Worm (Caenorhabditis elegans) whole organism, L4 larva: ENCODE measurements around the gene C55A6.6.

ENCODE experiments used
- D1046.2 ChIP-seq: fragments of 200-800 bp; sonication (Bioruptor generic); IDR thresholded peaks from 2 replicates; pipeline ENCODE4 v1.3.6; 2022; ENCODE audit warnings: missing genetic modification characterization, missing compliant biosample characterization
- F26F4.8 ChIP-seq: fragments of 200-800 bp; sonication (Bioruptor generic); conservative IDR thresholded peaks from 2 replicates; pipeline ENCODE4 v1.3.6; 2022; ENCODE audit warnings: missing genetic modification characterization, missing compliant biosample characterization
- F37D6.2 ChIP-seq: sonication (generic microtip); optimal IDR thresholded peaks from 2 replicates; lab custom pipeline; 2016; ENCODE audit warnings: mild to moderate bottlenecking, missing genetic modification characterization, missing compliant biosample characterization
- F49E8.2 ChIP-seq: sonication (generic microtip); optimal IDR thresholded peaks from 2 replicates; lab custom pipeline; 2016; ENCODE audit warnings: missing compliant biosample characterization, mild to moderate bottlenecking, missing genetic modification characterization, borderline replicate concordance
- T20F7.1 ChIP-seq: fragments of 200-800 bp; sonication (Bioruptor generic); optimal IDR thresholded peaks from 2 replicates; lab custom pipeline; 2018; ENCODE audit warnings: mild to moderate bottlenecking, missing genetic modification characterization, missing compliant biosample characterization
- Y5F2A.4 ChIP-seq: fragments of 200-800 bp; sonication (Bioruptor generic); optimal IDR thresholded peaks from 2 replicates; lab custom pipeline; 2018; ENCODE audit warnings: mild to moderate bottlenecking, missing genetic modification characterization, missing compliant biosample characterization
- Y75B8A.6 ChIP-seq: fragments of 200-800 bp; sonication (Bioruptor generic); IDR thresholded peaks from 2 replicates; pipeline ENCODE4 v1.3.6; 2022; ENCODE audit warnings: missing genetic modification reagents, missing genetic modification characterization, missing compliant biosample characterization
- ZK546.5 ChIP-seq, 2 experiments: sonication (generic microtip); optimal IDR thresholded peaks; 2 replicates each; lab custom pipeline; 2017; ENCODE audit warnings: missing biosample characterization in 2 of 2, missing genetic modification characterization in 2 of 2
- aha-1 ChIP-seq: fragments of 150-350 bp; peaks from one replicate; lab custom pipeline; 2014; ENCODE audit warnings: missing biosample characterization, missing genetic modification characterization
- ceh-28 ChIP-seq: fragments of 150-350 bp; optimal IDR thresholded peaks from 2 replicates; lab custom pipeline; 2014; ENCODE audit warnings: missing biosample characterization, missing genetic modification reagents, missing genetic modification characterization
- ceh-62 ChIP-seq: sonication (generic microtip); optimal IDR thresholded peaks from 2 replicates; lab custom pipeline; 2017; ENCODE audit warnings: missing biosample characterization, missing genetic modification characterization
- daf-12 ChIP-seq: fragments of 150-350 bp; optimal IDR thresholded peaks from 2 replicates; lab custom pipeline; 2014; ENCODE audit warnings: missing biosample characterization, missing genetic modification reagents, missing genetic modification characterization
- dmd-6 ChIP-seq: fragments of 200-800 bp; sonication (Bioruptor generic); IDR thresholded peaks from 2 replicates; pipeline ENCODE4 v1.3.6; 2022; ENCODE audit warnings: missing genetic modification reagents, missing genetic modification characterization, missing compliant biosample characterization
- dpl-1 ChIP-seq: fragments of 150-350 bp; optimal IDR thresholded peaks from 2 replicates; lab custom pipeline; 2014; ENCODE audit warnings: missing biosample characterization, missing genetic modification reagents, missing genetic modification characterization
- egl-27 ChIP-seq: sonication (generic microtip); optimal IDR thresholded peaks from 3 replicates; lab custom pipeline; 2017; ENCODE audit warnings: missing biosample characterization, missing genetic modification reagents, missing genetic modification characterization
- gei-8 ChIP-seq: fragments of 200-800 bp; sonication (Bioruptor generic); optimal IDR thresholded peaks from 2 replicates; lab custom pipeline; 2018; ENCODE audit warnings: mild to moderate bottlenecking, missing genetic modification characterization, missing compliant biosample characterization
- hif-1 ChIP-seq, 2 experiments: sonication (generic microtip); optimal IDR thresholded peaks; 2 replicates each; lab custom pipeline; 2016 to 2017; ENCODE audit warnings: missing compliant biosample characterization in 2 of 2, missing genetic modification characterization in 2 of 2, missing genetic modification reagents in 2 of 2, missing genotype in 2 of 2, mild to moderate bottlenecking in 1 of 2
- lim-7 ChIP-seq: fragments of 200-800 bp; sonication (Bioruptor generic); IDR thresholded peaks from 2 replicates; pipeline ENCODE4 v1.3.6; 2022; ENCODE audit warnings: missing genetic modification characterization, missing compliant biosample characterization
- lin-39 ChIP-seq: fragments of 150-350 bp; optimal IDR thresholded peaks from 2 replicates; lab custom pipeline; 2014; ENCODE audit warnings: missing biosample characterization, missing genetic modification reagents, missing genetic modification characterization
- lir-3 ChIP-seq: sonication (generic microtip); optimal IDR thresholded peaks from 2 replicates; lab custom pipeline; 2016; ENCODE audit warnings: mild to moderate bottlenecking, missing genetic modification characterization, missing compliant biosample characterization
- lsy-2 ChIP-seq, 2 experiments: fragments of 150-350 bp in 1 of 2; sonication (generic microtip) in 1 of 2; optimal IDR thresholded peaks; 2 replicates each; lab custom pipeline; 2014 to 2017; ENCODE audit warnings: missing biosample characterization in 2 of 2, missing genetic modification characterization in 2 of 2
- madf-5 ChIP-seq, 2 experiments: fragments of 200-800 bp; sonication (Bioruptor generic); IDR thresholded peaks; 2 replicates each; pipeline ENCODE4 v1.3.6; 2022; ENCODE audit warnings: missing compliant biosample characterization in 2 of 2, missing genetic modification characterization in 2 of 2
- mxl-2 ChIP-seq: fragments of 200-800 bp; sonication (Bioruptor generic); conservative IDR thresholded peaks from 2 replicates; pipeline ENCODE4 v1.3.6; 2022; ENCODE audit warnings: missing genetic modification reagents, missing genetic modification characterization, missing compliant biosample characterization
- mxl-3 ChIP-seq: fragments of 200-800 bp; sonication (Bioruptor generic); optimal IDR thresholded peaks from 2 replicates; lab custom pipeline; 2018; ENCODE audit warnings: mild to moderate bottlenecking, missing genetic modification characterization, missing compliant biosample characterization
- nhr-102 ChIP-seq: sonication (generic microtip); optimal IDR thresholded peaks from 2 replicates; lab custom pipeline; 2016; ENCODE audit warnings: mild to moderate bottlenecking, missing genetic modification characterization, moderate library complexity, missing compliant biosample characterization
- nhr-11 ChIP-seq: fragments of 150-350 bp; optimal IDR thresholded peaks from 2 replicates; lab custom pipeline; 2014; ENCODE audit warnings: missing biosample characterization, missing genetic modification characterization
- nhr-111 ChIP-seq: fragments of 200-800 bp; sonication (Bioruptor generic); optimal IDR thresholded peaks from 2 replicates; lab custom pipeline; 2018; ENCODE audit warnings: mild to moderate bottlenecking, missing genetic modification characterization, missing compliant biosample characterization
- nhr-237 ChIP-seq: sonication (generic microtip); optimal IDR thresholded peaks from 2 replicates; lab custom pipeline; 2017; ENCODE audit warnings: missing biosample characterization, missing genetic modification characterization
- nhr-41 ChIP-seq: fragments of 200-800 bp; sonication (Bioruptor generic); IDR thresholded peaks from 2 replicates; pipeline ENCODE4 v1.3.6; 2022; ENCODE audit warnings: missing genetic modification reagents, missing genetic modification characterization, missing compliant biosample characterization
- nhr-42 ChIP-seq: fragments of 200-800 bp; sonication (Bioruptor generic); IDR thresholded peaks from 2 replicates; pipeline ENCODE4 v1.3.6; 2022; ENCODE audit warnings: missing genetic modification characterization, missing compliant biosample characterization
- pha-4 ChIP-seq, 2 experiments: fragments of 150-350 bp in 1 of 2; fragments of 200-800 bp in 1 of 2; sonication (Bioruptor generic) in 1 of 2; IDR thresholded peaks in 1 of 2; optimal IDR thresholded peaks in 1 of 2; 2 replicates each; pipeline versions ENCODE4 v1.3.6 to Lab custom; 2014 to 2022; ENCODE audit warnings: missing genetic modification characterization in 2 of 2, missing genetic modification reagents in 2 of 2, missing biosample characterization in 1 of 2, missing compliant biosample characterization in 1 of 2
- skn-1 ChIP-seq: fragments of 150-350 bp; optimal IDR thresholded peaks from 2 replicates; lab custom pipeline; 2014; ENCODE audit warnings: missing biosample characterization, missing genetic modification characterization
- spr-3 ChIP-seq: fragments of 200-800 bp; sonication (Bioruptor generic); optimal IDR thresholded peaks from 2 replicates; lab custom pipeline; 2018; ENCODE audit warnings: mild to moderate bottlenecking, missing genetic modification characterization, missing compliant biosample characterization
- tra-1 ChIP-seq: fragments of 200-800 bp; sonication (Bioruptor generic); IDR thresholded peaks from 2 replicates; pipeline ENCODE4 v1.3.6; 2022; ENCODE audit warnings: missing genetic modification reagents, missing genetic modification characterization, missing compliant biosample characterization
- unc-62 ChIP-seq, 3 experiments: fragments of 150-350 bp in 1 of 3; sonication (generic microtip); optimal IDR thresholded peaks in 2 of 3; peaks in 1 of 3; 1 replicate in 1 of 3; 2 replicates in 2 of 3; lab custom pipeline; 2014 to 2017; ENCODE audit warnings: missing biosample characterization in 3 of 3, missing genetic modification characterization in 3 of 3, missing genetic modification reagents in 3 of 3, missing genotype in 1 of 3
- zfp-2 ChIP-seq: sonication (generic microtip); optimal IDR thresholded peaks from 2 replicates; lab custom pipeline; 2016; ENCODE audit warnings: mild to moderate bottlenecking, missing genetic modification characterization, missing compliant biosample characterization

The C55A6.6 gene

DNA sequence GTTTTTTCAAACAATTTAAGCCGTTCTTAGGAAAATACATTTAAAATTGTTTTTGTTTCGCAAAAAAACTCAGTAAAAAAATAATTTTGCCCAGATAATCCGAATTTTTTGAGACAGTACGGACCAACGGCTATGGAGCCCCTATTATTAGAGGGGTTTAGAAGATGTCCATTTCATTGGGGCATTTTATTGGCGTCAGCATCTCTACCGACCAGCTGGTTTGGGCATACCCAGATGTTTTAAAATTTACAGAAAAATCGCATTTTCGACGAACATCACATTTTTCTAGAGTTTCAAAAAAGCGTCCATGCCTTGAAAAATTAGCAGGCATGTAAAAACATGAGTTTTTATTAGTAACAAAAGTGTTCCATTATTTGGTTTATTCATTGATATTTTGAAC is 26.7 kb upstream of the C55A6.6 start (continued):
- no peak for TF ChIP-seq lir-3 (tag; lab: Kevin White, UChicago)
- TF ChIP-seq pha-4 (GFP tag; IDR thresholded peaks at IDR 0.05; lab: Robert Waterston, UW), result 0 out of 2 replicates have a peak, but pooled peaks have one; percentile 44
- TF ChIP-seq pha-4 (tag; optimal IDR thresholded peaks at IDR 0.05; lab: Kevin White, UChicago), result no peak
- no peak for TF ChIP-seq nhr-42 (GFP tag; lab: Robert Waterston, UW)
- no peak for TF ChIP-seq spr-3
- no peak for TF ChIP-seq F49E8.2
- peak; percentile 52 for TF ChIP-seq gei-8 (GFP tag; lab: Kevin White, UChicago)
- TF ChIP-seq lin-39 (tag; lab: Kevin White, UChicago), result no peak
- peak; percentile 67 for TF ChIP-seq lim-7 (GFP tag; lab: Robert Waterston, UW)
- TF ChIP-seq mxl-3 (GFP tag; lab: Kevin White, UChicago), result no peak
- TF ChIP-seq D1046.2 (GFP tag; lab: Robert Waterston, UW), result peak; percentile 82; the same call in 1 of the 2 replicates
- no peak for TF ChIP-seq Y5F2A.4 (GFP tag; lab: Kevin White, UChicago)
- no peak for TF ChIP-seq egl-27 (tag; lab: Kevin White, UChicago)
- TF ChIP-seq nhr-111, result no peak
- no peak for TF ChIP-seq daf-12 (tag; lab: Kevin White, UChicago)
- TF ChIP-seq nhr-41, result no peak
- peak in 1 of 2 experiments; percentile 64 for TF ChIP-seq hif-1 (tag; optimal IDR thresholded peaks at IDR 0.05; lab: Kevin White, UChicago)
- TF ChIP-seq ZK546.5 (tag; optimal IDR thresholded peaks at IDR 0.05; lab: Kevin White, UChicago), result no peak
- no peak for TF ChIP-seq F26F4.8 (GFP tag; lab: Robert Waterston, UW)
- no peak for TF ChIP-seq lsy-2 (tag; optimal IDR thresholded peaks at IDR 0.05; lab: Kevin White, UChicago)
- TF ChIP-seq nhr-102 (tag; lab: Kevin White, UChicago), result no peak
- TF ChIP-seq dmd-6 (GFP tag; lab: Robert Waterston, UW), result no peak
- TF ChIP-seq tra-1 (GFP tag; lab: Robert Waterston, UW), result 0 out of 2 replicates have a peak, but pooled peaks have one; percentile 9
- no peak for TF ChIP-seq ceh-28
- no peak for TF ChIP-seq aha-1 (tag; lab: Kevin White, UChicago)
- no peak for TF ChIP-seq zfp-2 (tag; lab: Kevin White, UChicago)
- no peak for TF ChIP-seq nhr-11 (tag; lab: Kevin White, UChicago)
- no peak for TF ChIP-seq F37D6.2
- TF ChIP-seq dpl-1 (GFP tag; lab: Kevin White, UChicago), result no peak

DNA sequence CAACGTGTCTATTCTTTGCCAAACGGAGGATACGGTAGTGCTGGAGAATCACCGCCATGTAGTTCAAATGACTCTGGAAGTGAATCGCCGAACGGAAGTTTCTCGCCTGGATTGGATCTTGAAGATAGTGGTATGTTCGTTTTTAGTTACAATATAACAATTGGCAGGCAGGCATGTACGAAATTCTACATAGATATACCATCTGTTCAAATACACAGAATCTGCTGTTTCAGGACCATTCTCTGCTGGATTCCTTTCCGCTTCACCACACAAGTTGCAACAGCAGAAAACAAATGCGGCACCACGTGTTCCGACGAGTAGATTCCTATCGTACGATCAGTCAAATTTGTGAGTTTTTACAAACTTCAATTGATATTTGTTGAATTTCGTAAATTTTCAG is 25.0 kb upstream of the C55A6.6 start:
- TF ChIP-seq skn-1 (tag; lab: Kevin White, UChicago) (peak; percentile 15), madf-5 (GFP tag; IDR thresholded peaks at IDR 0.05; lab: Robert Waterston, UW) (no peak), ceh-28 (no peak), T20F7.1 (no peak), mxl-2 (GFP tag; lab: Robert Waterston, UW) (no peak), unc-62 (GFP tag; optimal IDR thresholded peaks at IDR 0.05 in 1 of 2; lab: Kevin White, UChicago) (peak in 1 of 2 experiments; percentile 97), unc-62 (tag; optimal IDR thresholded peaks at IDR 0.05; lab: Kevin White, UChicago) (no peak)

DNA sequence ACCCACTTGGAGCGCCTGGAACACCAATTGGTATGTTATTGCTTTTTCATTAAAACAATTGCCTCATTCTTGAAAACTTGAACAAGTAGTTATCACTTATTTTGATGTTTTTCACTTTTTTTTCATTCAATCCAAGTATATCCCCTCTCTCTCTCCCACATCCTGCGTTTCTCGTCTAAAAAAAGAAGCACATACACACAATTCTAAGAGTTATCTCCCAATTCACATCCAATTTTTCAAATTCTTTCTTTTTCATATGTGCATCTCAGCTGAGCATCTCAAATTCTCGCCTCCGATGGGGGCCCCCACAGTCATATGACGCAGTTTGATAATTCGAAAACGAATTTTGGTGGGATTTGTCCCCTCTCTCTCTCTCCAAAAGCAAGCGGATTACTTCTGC is 22.1 kb upstream of the C55A6.6 start:
- TF ChIP-seq F26F4.8 (GFP tag; lab: Robert Waterston, UW) (0 out of 2 replicates have a peak, but pooled peaks have one; percentile 28), unc-62 (GFP tag; optimal IDR thresholded peaks at IDR 0.05 in 1 of 2; lab: Kevin White, UChicago) (peak in 1 of 2 experiments; percentile 85), unc-62 (tag; optimal IDR thresholded peaks at IDR 0.05; lab: Kevin White, UChicago) (no peak), ceh-62 (tag; lab: Kevin White, UChicago) (no peak), nhr-237 (tag; lab: Kevin White, UChicago) (no peak), Y75B8A.6 (GFP tag; lab: Robert Waterston, UW) (0 out of 2 replicates have a peak, but pooled peaks have one; percentile 19)
